Worm (Caenorhabditis elegans): Measurements from ENCODE around the gene C54F6.6.

DNA sequence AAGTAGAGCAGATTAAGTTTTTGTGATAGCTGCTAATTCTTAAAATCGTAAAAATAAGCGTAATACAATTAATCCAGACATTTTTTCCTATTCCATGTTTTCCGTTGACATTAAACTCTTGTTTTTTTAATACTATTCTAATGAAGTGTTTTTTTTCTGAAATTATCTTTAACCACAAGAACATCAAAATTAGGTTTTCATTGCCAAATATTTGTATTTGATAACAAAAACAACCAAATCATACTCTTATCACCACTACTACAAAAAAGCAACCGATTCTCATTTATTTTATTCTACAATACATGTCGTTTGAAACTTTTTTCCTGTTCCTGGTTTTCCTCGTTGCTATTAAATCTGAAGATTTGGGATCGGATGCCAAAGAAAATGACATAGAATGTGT lies 3.7 kb downstream of the C54F6.6 start, which contains the start of gene C54F6.17:
- TF ChIP-seq nhr-237 (tag; optimal IDR thresholded peaks at IDR 0.05) (no peak), nhr-25 (tag; optimal IDR thresholded peaks at IDR 0.05) (no peak), aly-2 (tag; optimal IDR thresholded peaks at IDR 0.05) (no peak), nhr-12 (tag; optimal IDR thresholded peaks at IDR 0.05) (no peak), mdl-1 (tag; optimal IDR thresholded peaks at IDR 0.05) (no peak)

Data from whole organism, L3 larva.